Worm (Caenorhabditis elegans) whole organism, midembryonic: Measurements from ENCODE around the gene aptf-4.

Source experiments
- T22C8.4 ChIP-seq: fragments of 200-800 bp; sonication (Bioruptor generic); IDR thresholded peaks from 2 replicates; pipeline ENCODE4 v1.3.6; 2022; ENCODE audit warnings: missing genetic modification characterization, missing compliant biosample characterization
- cog-1 ChIP-seq: sonication (generic microtip); optimal IDR thresholded peaks from 2 replicates; lab custom pipeline; 2016; ENCODE audit warnings: missing genetic modification characterization, missing compliant biosample characterization
- flt-1 ChIP-seq: fragments of 200-800 bp; sonication (Bioruptor generic); IDR thresholded peaks from 2 replicates; pipeline ENCODE4 v1.3.6; 2022; ENCODE audit warnings: missing genetic modification characterization, missing compliant biosample characterization
- klf-2 ChIP-seq: fragments of 200-800 bp; sonication (Bioruptor generic); conservative IDR thresholded peaks from 2 replicates; pipeline ENCODE4 v1.3.6; 2022; ENCODE audit warnings: missing genetic modification reagents, missing genetic modification characterization, missing compliant biosample characterization
- med-1 ChIP-seq: sonication (generic microtip); optimal IDR thresholded peaks from 2 replicates; lab custom pipeline; 2017; ENCODE audit warnings: missing genetic modification characterization, mild to moderate bottlenecking, missing compliant biosample characterization, antibody characterized with exemption, missing genetic modification reagents; ENCODE audit not compliant: insufficient read depth
- ref-1 ChIP-seq: fragments of 200-800 bp; sonication (Bioruptor generic); conservative IDR thresholded peaks from 2 replicates; pipeline ENCODE4 v1.3.6; 2022; ENCODE audit warnings: missing genetic modification reagents, missing genetic modification characterization, missing compliant biosample characterization
- tab-1 ChIP-seq: fragments of 200-800 bp; sonication (Bioruptor generic); IDR thresholded peaks from 2 replicates; pipeline ENCODE4 v1.3.6; 2022; ENCODE audit warnings: missing genetic modification characterization, missing compliant biosample characterization
- ztf-23 ChIP-seq: fragments of 200-800 bp; sonication (Bioruptor generic); IDR thresholded peaks from 2 replicates; pipeline ENCODE4 v1.3.6; 2022; ENCODE audit warnings: missing genetic modification reagents, missing genetic modification characterization, missing compliant biosample characterization
- ztf-29 ChIP-seq: fragments of 200-800 bp; sonication (Bioruptor generic); IDR thresholded peaks from 2 replicates; pipeline ENCODE4 v1.3.6; 2022; ENCODE audit warnings: missing genetic modification reagents, missing genetic modification characterization, missing compliant biosample characterization

The aptf-4 gene

ce11 chrII:8627907-8628306 lies 37.1 kb downstream of the aptf-4 start:
- TF ChIP-seq ztf-23 (GFP tag; lab: Robert Waterston, UW) = no peak
- TF ChIP-seq flt-1 (GFP tag; lab: Robert Waterston, UW) = no peak
- no peak for TF ChIP-seq klf-2 (GFP tag; lab: Robert Waterston, UW)
- no peak for TF ChIP-seq tab-1 (GFP tag; lab: Robert Waterston, UW)
- TF ChIP-seq ref-1 (GFP tag; lab: Robert Waterston, UW) = no peak
- no peak for TF ChIP-seq T22C8.4 (GFP tag; lab: Robert Waterston, UW)
- TF ChIP-seq ztf-29 (GFP tag; lab: Robert Waterston, UW) = no peak
- TF ChIP-seq med-1 (GFP tag; lab: Kevin White, UChicago) = no peak

- no peak for TF ChIP-seq ref-1 (GFP tag; lab: Robert Waterston, UW)
- TF ChIP-seq cog-1 (tag; lab: Kevin White, UChicago) = no peak
- TF ChIP-seq ztf-29 (GFP tag; lab: Robert Waterston, UW) = no peak
- no peak for TF ChIP-seq klf-2 (GFP tag; lab: Robert Waterston, UW)
- no peak for TF ChIP-seq med-1 (GFP tag; lab: Kevin White, UChicago)
- no peak for TF ChIP-seq flt-1 (GFP tag; lab: Robert Waterston, UW)
- no peak for TF ChIP-seq T22C8.4 (GFP tag; lab: Robert Waterston, UW)
These were observed 39.3 kb downstream of the aptf-4 start, which contains the start of gene T22C8.6 for ce11 chrII:8630088-8630487. T22C8.6 (minus strand) TSS chrII:8630281.

DNA sequence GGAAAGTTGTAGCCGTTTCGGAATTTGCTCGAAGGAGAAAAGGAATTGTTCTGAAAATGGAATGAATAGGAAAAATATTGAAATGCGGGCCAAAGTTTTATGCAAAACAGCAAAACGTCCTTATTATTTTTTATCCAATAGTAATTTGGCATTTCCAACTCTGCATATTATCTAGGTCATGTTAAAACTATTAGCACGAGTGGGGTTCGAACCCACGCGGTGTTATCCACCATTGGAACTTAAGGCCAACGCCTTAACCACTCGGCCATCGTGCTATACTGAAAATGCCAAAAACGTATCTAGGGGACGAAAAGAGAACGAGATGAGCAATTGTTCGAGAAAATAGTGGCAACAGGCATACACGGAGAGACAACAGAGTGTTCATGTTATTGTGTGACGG lies 41.0 kb downstream of the aptf-4 start:
- TF ChIP-seq T22C8.4 (GFP tag; lab: Robert Waterston, UW) = no peak
- no peak for TF ChIP-seq klf-2 (GFP tag; lab: Robert Waterston, UW)
- no peak for TF ChIP-seq cog-1 (tag; lab: Kevin White, UChicago)
- TF ChIP-seq ref-1 (GFP tag; lab: Robert Waterston, UW) = no peak
- no peak for TF ChIP-seq tab-1 (GFP tag; lab: Robert Waterston, UW)
- no peak for TF ChIP-seq flt-1 (GFP tag; lab: Robert Waterston, UW)
- no peak for TF ChIP-seq ztf-29 (GFP tag; lab: Robert Waterston, UW)
- TF ChIP-seq ztf-23 (GFP tag; lab: Robert Waterston, UW) = no peak
- no peak for TF ChIP-seq med-1 (GFP tag; lab: Kevin White, UChicago)

ce11 chrII:8634386-8634785 lies 43.6 kb downstream of the aptf-4 start, which contains the start of gene cutl-12:
cutl-12 (minus strand) TSS chrII:8634486.
- no peak for TF ChIP-seq ztf-29 (GFP tag; lab: Robert Waterston, UW)
- TF ChIP-seq T22C8.4 (GFP tag; lab: Robert Waterston, UW) = no peak

DNA sequence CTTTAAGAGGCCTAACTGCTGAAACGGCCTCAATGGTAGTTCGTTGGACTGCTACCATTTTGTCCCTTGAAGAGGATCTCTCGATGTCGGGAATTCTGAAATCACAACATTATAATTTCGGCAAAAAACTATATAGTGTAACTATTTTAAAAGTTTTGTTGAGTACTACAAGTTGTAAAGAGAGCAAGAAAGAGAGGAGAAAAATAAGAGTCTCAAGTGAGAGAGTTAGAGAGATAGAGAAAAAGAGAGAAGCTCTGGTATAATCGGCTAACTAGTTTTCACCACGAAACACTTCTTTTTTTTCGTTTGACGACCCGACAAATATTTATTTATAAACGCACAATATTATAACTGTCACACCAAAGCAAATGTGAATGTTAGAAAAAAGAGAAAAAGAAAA lies 46.8 kb downstream of the aptf-4 start, which contains the start of gene vab-9:
vab-9 (minus strand) TSS at position 101 of the 400 bp plus-strand sequence.
- TF ChIP-seq flt-1 (GFP tag; lab: Robert Waterston, UW) = no peak
- TF ChIP-seq ref-1 (GFP tag; lab: Robert Waterston, UW) = no peak
- TF ChIP-seq cog-1 (tag; lab: Kevin White, UChicago) = no peak
- no peak for TF ChIP-seq ztf-23 (GFP tag; lab: Robert Waterston, UW)
- no peak for TF ChIP-seq med-1 (GFP tag; lab: Kevin White, UChicago)
- TF ChIP-seq tab-1 (GFP tag; lab: Robert Waterston, UW) = no peak
- no peak for TF ChIP-seq T22C8.4 (GFP tag; lab: Robert Waterston, UW)
- TF ChIP-seq ztf-29 (GFP tag; lab: Robert Waterston, UW) = no peak
- TF ChIP-seq klf-2 (GFP tag; lab: Robert Waterston, UW) = no peak

DNA sequence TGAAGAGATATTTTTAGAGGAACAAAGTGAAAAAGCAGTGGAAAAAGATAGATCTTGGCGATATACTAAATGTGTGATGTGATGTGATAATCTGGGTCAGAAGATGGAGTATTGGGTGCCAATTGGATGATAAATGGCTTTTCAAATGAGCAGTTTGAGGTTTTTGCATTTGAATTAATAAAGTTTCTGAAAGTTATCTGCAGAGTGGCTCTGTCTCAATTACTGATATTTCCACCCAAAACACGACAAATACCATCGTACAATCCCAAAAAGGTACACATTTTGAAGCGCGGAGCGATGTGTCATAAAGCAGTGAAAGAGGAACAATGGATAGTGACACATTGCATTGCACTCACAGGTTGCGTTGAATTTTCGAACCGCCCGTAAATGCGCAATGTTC lies 48.8 kb downstream of the aptf-4 start:
- TF ChIP-seq med-1 (GFP tag; lab: Kevin White, UChicago) = no peak
- 0 out of 2 replicates have a peak, but pooled peaks have one; percentile 20 for TF ChIP-seq ztf-23 (GFP tag; lab: Robert Waterston, UW)

ce11 chrII:8640503-8640902 lies 49.7 kb downstream of the aptf-4 start:
- TF ChIP-seq flt-1 (GFP tag; lab: Robert Waterston, UW) = no peak
- TF ChIP-seq med-1 (GFP tag; lab: Kevin White, UChicago) = no peak
- TF ChIP-seq tab-1 (GFP tag; lab: Robert Waterston, UW) = no peak
- no peak for TF ChIP-seq T22C8.4 (GFP tag; lab: Robert Waterston, UW)
- TF ChIP-seq ztf-29 (GFP tag; lab: Robert Waterston, UW) = no peak
- TF ChIP-seq klf-2 (GFP tag; lab: Robert Waterston, UW) = no peak

ce11 chrII:8641131-8641530 lies 50.3 kb downstream of the aptf-4 start, which contains the start of gene D2085.7:
D2085.7 (plus strand) TSS chrII:8641381.
- TF ChIP-seq ztf-23 (GFP tag; lab: Robert Waterston, UW) = no peak
- TF ChIP-seq ref-1 (GFP tag; lab: Robert Waterston, UW) = no peak
- TF ChIP-seq cog-1 (tag; lab: Kevin White, UChicago) = no peak
- TF ChIP-seq klf-2 (GFP tag; lab: Robert Waterston, UW) = no peak
- TF ChIP-seq T22C8.4 (GFP tag; lab: Robert Waterston, UW) = no peak
- TF ChIP-seq ztf-29 (GFP tag; lab: Robert Waterston, UW) = no peak
- no peak for TF ChIP-seq flt-1 (GFP tag; lab: Robert Waterston, UW)
- no peak for TF ChIP-seq med-1 (GFP tag; lab: Kevin White, UChicago)
- no peak for TF ChIP-seq tab-1 (GFP tag; lab: Robert Waterston, UW)

DNA sequence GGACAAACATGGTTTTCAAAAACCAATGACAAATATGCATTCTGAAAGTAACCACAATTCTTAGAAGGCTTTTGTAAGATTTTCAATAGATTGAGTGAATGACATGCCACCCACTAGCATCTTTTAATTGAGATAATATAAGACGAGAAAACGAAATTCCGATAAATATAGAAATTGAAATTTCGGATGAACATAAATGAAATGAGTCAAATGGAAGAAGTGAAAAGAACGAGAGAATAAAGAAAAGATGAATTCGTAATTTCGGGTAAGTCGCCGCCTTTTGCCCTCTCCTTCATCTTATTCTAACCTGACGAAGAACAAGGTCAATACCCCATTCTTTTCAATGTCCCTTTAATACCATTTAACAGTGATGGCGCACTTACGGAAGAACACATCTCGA lies 51.6 kb downstream of the aptf-4 start:
- no peak for TF ChIP-seq med-1 (GFP tag; lab: Kevin White, UChicago)
- TF ChIP-seq cog-1 (tag; lab: Kevin White, UChicago) = no peak
- TF ChIP-seq ref-1 (GFP tag; lab: Robert Waterston, UW) = no peak
- no peak for TF ChIP-seq klf-2 (GFP tag; lab: Robert Waterston, UW)
- TF ChIP-seq ztf-29 (GFP tag; lab: Robert Waterston, UW) = no peak
- TF ChIP-seq tab-1 (GFP tag; lab: Robert Waterston, UW) = no peak
- TF ChIP-seq ztf-23 (GFP tag; lab: Robert Waterston, UW) = no peak
- TF ChIP-seq flt-1 (GFP tag; lab: Robert Waterston, UW) = no peak
- TF ChIP-seq T22C8.4 (GFP tag; lab: Robert Waterston, UW) = no peak
